Worm (Caenorhabditis elegans) whole organism, early embryonic: ENCODE measurements around the gene C25H3.10.

ENCODE experiments used
- F13C5.2 ChIP-seq: sonication (generic microtip); optimal IDR thresholded peaks from 2 replicates; lab custom pipeline; 2017; ENCODE audit warnings: mild to moderate bottlenecking, missing genetic modification characterization, inconsistent platforms, missing compliant biosample characterization
- aly-1 ChIP-seq: sonication (generic microtip); optimal IDR thresholded peaks from 2 replicates; lab custom pipeline; 2016; ENCODE audit warnings: missing genetic modification characterization, missing compliant biosample characterization
- ama-1 ChIP-seq: fragments of 150-350 bp; optimal IDR thresholded peaks from 2 replicates; lab custom pipeline; 2014
- ceh-13 ChIP-seq: fragments of 200-800 bp; sonication (Bioruptor generic); optimal IDR thresholded peaks from 2 replicates; lab custom pipeline; 2018; ENCODE audit warnings: mild to moderate bottlenecking, missing genetic modification characterization, missing compliant biosample characterization
- ceh-36 ChIP-seq: sonication (generic microtip); optimal IDR thresholded peaks from 2 replicates; lab custom pipeline; 2016; ENCODE audit warnings: missing genetic modification characterization, inconsistent platforms, missing compliant biosample characterization
- flt-1 ChIP-seq: fragments of 200-800 bp; sonication (Bioruptor generic); IDR thresholded peaks from 2 replicates; pipeline ENCODE4 v1.3.6; 2022; ENCODE audit warnings: missing genetic modification characterization, missing compliant biosample characterization
- hmbx-1 ChIP-seq: sonication (generic microtip); optimal IDR thresholded peaks from 2 replicates; lab custom pipeline; 2016; ENCODE audit warnings: mild to moderate bottlenecking, missing genetic modification characterization, missing compliant biosample characterization
- hnd-1 ChIP-seq: sonication (generic microtip); optimal IDR thresholded peaks from 2 replicates; lab custom pipeline; 2016; ENCODE audit warnings: missing genetic modification characterization, missing compliant biosample characterization
- pes-1 ChIP-seq: fragments of 200-800 bp; sonication (Bioruptor generic); IDR thresholded peaks from 2 replicates; pipeline ENCODE4 v1.3.6; 2022; ENCODE audit warnings: missing genetic modification reagents, missing genetic modification characterization, missing compliant biosample characterization
- scrt-1 ChIP-seq: fragments of 200-800 bp; sonication (Bioruptor generic); IDR thresholded peaks from 2 replicates; pipeline ENCODE4 v1.3.6; 2022; ENCODE audit warnings: missing genetic modification characterization, missing compliant biosample characterization
- sea-1 ChIP-seq: fragments of 200-800 bp; sonication (Bioruptor generic); conservative IDR thresholded peaks from 2 replicates; pipeline ENCODE4 v1.3.6; 2022; ENCODE audit warnings: missing genetic modification characterization, missing compliant biosample characterization
- tbx-11 ChIP-seq: fragments of 200-800 bp; sonication (Bioruptor generic); IDR thresholded peaks from 2 replicates; pipeline ENCODE4 v1.3.6; 2022; ENCODE audit warnings: missing genetic modification characterization, missing compliant biosample characterization
- tra-4 ChIP-seq: sonication (generic microtip); optimal IDR thresholded peaks from 2 replicates; lab custom pipeline; 2017; ENCODE audit warnings: missing genetic modification characterization, missing compliant biosample characterization

DNA sequence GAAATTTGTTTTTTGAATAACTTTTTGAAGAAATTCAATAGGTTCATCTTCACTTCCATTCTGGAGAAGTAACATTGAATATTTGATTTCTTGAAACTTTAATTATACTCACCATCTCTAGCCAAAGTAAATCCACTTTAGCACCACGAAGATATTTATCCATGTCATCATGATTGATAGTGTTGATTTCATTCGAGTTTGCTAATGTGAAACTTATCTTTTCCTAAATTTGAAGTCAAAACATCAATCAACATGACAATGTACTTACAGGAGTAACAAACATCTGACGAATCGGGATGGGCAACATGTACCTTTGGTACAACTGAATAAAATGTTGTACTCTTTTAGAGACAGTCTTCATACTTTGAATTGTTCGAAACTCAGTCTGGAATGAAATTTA, 1.4 kb downstream of the C25H3.10 start:
- TF ChIP-seq ama-1 (lab: Kevin White, UChicago) (no peak), tbx-11 (GFP tag; lab: Robert Waterston, UW) (no peak), hmbx-1 (no peak), scrt-1 (GFP tag; lab: Robert Waterston, UW) (no peak), F13C5.2 (tag; lab: Kevin White, UChicago) (no peak), sea-1 (GFP tag; lab: Robert Waterston, UW) (no peak), ceh-13 (GFP tag; lab: Kevin White, UChicago) (no peak), flt-1 (no peak), aly-1 (tag; lab: Kevin White, UChicago) (no peak), ceh-36 (no peak), hnd-1 (tag; lab: Kevin White, UChicago) (no peak), pes-1 (GFP tag; lab: Robert Waterston, UW) (no peak), tra-4 (tag; lab: Kevin White, UChicago) (no peak)
